Fruit fly (Drosophila melanogaster): ENCODE measurements around the gene Pgant35A.

DNA sequence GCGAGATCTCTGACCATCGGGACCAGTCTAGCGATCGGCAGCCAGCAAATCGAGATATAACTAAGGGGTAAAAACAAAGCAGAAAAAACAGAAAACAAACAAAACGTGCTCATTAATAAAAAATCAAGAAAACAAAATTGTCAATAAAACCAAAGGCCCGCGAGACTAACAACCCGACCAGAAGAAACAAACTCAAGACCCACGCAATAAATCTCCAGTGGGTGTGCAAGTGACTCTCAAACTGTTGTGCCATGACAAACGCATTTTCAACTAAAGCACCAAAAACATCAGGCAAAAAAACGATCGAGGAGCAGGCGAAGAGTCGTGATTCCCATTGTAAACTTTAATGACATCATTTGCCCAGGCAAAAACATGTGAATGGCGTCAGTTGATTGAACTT lies 41.1 kb upstream of the Pgant35A start:
- TF ChIP-seq CG1621 (tag; optimal IDR thresholded peaks at IDR 0.05) (no peak), CG15336 (GFP tag; IDR thresholded peaks at IDR 0.05) (no peak), Hr39 (GFP tag; optimal IDR thresholded peaks at IDR 0.05) (no peak)
